Fruit fly (Drosophila melanogaster): Measurements from ENCODE around the gene CG18666.

The CG18666 gene

DNA sequence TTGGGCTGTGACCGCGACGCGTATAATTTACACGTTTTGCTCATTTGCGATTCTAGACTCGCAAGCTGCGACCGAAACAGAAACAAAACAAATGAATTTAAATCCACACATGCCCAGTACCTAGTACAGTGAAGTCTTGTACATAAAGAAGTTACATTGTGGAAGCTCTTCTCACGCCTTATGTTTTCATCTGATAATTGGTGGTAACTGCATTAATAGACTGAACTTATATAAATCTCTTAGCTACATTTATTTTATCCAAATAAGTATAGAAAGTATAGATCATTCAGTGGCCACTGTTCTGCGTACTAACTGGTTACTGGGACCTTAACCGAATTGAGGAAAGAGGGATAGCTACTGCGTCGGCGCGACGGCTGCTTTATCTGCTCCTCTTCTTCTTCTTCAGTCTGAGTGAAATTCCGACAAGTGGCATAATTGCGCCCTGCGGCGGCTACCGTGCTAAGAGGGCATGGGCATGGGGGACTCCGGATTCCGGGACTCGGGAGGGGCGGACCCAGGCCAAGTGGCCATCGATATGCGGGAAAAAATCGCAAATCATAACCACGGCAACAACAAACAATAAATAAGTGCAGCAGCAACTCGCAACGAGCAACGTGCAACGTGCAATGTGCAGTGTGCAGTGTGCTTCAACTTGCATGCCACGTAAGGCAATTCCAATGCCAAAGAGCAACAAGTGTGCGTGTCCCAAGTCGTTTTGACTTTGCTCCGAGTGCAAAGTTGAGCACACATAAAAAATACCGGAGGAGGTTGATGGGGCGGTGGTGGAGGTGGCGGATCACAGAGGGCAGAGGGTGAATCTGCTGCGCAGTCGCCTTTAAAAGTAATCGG is 17.3 kb downstream of the CG18666 start:
- no peak for TF ChIP-seq CTCF (optimal IDR thresholded peaks at IDR 0.05)
- no peak for TF ChIP-seq CG8478 (optimal IDR thresholded peaks at IDR 0.05)

DNA sequence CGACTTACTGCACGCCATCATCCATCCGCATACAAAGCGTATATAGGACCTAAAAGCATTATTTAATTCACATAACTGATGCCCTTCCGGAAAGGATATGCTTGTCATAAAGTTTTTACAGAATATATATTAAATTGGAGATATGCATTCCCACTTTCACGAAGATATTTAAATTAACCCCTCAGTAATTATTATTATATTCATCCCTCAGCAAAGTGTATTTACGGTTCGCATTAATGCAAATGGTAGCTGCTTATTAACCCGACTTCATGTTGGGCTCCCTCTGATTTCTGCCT is 17.8 kb downstream of the CG18666 start:
- TF ChIP-seq CTCF (optimal IDR thresholded peaks at IDR 0.05) (no peak), CG8478 (optimal IDR thresholded peaks at IDR 0.05) (no peak)

DNA sequence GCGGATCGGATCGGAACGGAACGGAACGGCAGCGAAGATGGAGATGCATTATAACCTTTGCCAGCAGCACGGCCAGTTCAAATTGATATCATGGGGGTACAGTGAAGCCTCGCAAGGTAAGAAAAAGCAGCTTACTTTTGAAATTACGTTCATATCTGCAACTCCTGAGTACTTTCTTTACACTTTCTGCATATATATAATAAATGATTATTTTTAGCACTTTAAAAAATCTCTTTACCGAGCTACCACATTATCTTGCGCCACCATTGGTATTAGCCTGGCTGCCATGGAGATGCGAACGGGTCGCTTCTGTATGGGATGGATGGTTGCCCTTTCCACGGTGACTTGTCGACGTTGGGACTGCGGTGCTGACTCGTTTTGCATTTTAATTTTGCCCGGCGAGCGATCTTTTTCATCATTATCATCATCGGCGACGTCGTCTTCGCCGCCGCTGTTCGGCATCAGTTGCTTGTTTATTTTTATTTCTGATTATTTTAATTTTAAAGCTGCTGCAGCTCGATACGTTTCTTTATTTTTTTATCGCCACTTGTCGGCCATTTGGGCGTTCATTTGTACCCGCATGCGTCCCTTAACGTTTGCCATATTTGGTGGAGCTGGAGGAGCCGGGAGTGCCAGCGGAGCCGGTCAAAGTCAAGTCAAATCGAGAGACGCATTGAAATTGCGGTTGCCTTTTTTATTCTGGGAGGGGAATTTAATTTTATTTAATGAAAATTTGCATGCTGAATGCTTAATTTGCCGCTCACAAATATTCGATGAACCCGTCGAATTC is 18.6 kb downstream of the CG18666 start:
- no peak for TF ChIP-seq CG8478 (optimal IDR thresholded peaks at IDR 0.05)
- TF ChIP-seq CTCF (optimal IDR thresholded peaks at IDR 0.05): no peak

DNA sequence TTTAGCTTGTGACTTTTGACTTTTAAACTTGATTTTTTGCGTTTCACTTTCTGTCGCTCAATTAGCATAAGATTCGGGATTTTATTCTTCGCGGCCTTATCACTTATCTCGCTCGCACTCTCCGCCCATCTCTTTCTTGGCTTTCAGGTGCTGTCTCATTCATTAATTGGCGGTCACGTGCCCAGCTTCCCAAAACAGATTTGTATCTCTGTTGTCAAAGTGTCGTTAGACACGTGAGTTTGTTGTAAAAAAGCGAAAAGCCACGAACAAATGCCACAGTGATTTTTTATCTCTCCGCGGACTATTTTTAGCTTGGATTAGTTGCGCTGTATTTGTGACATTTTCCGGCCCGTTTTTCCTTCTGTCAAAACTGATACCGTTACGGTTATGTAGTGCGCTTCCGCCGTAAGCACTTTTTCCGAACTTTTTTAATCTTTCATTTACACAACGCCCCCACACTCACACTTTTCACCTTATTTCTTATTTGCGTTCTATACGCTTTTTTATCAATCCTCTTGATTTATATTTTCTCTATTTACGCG is 22.3 kb downstream of the CG18666 start:
- TF ChIP-seq CTCF (optimal IDR thresholded peaks at IDR 0.05) (no peak), CG8478 (optimal IDR thresholded peaks at IDR 0.05) (no peak)

DNA sequence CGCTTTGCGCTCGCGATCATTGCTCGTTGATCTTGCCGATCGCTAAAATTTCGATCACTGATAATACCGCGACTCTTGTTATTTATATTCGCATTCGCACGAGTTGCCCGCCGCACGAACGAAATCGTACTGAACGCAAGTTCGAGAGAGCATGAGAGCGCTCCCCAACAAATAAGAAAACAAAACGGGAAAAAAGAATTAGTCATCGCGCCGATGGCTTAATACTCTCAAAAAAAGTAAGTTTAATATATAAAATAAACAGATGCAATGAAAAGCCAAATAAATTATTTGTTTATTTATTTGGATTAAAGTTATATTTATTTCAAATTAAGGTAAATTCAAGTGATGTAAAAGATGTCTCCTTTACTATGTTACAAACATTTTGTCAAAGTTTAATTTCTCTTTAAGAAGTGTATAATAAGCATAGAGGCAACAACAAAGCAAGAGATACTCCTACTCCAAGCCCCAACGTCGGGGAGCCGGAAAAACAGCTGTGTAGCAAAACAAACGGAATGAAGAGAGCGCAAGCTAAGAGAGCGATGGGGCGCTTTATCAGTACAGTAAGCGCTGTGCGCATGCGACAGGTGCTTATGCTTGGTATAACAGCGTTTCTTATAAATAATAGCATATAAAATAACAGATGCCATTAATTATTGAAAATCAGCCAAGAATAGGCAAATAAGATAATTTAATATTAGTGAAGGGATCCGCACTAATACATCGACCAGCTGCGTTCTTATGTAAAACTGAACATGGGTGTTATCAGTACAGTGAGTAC is 22.9 kb downstream of the CG18666 start:
- TF ChIP-seq CG8478 (optimal IDR thresholded peaks at IDR 0.05): no peak
- no peak for TF ChIP-seq CTCF (optimal IDR thresholded peaks at IDR 0.05)

DNA sequence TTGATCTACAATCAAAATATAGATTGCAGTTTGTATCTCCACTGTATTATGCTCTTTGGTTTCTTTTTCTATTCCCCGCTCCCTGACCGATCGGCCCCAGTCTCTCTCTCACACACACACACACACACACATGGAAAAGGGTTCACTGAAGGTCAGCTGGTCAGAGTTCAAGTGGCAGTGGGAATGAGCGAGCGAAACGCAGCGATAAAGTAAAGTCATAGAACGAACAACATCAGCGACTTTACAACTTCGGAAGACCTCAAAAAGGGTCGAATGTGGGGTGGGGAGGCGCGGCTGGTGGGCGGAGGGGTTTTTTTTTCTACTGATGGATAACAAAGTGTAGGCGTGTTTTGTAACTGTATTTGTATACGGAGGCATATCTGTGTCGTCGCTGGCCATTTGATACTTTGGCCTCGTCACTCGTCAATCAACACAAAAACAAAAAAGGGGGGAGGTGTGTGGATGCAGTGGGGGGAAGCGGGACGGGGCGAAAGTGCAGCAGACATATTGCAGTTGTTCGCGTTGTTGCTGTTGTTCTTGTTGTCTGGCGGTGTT is 23.6 kb downstream of the CG18666 start:
- TF ChIP-seq CTCF (optimal IDR thresholded peaks at IDR 0.05) (no peak), CG8478 (optimal IDR thresholded peaks at IDR 0.05) (no peak)

DNA sequence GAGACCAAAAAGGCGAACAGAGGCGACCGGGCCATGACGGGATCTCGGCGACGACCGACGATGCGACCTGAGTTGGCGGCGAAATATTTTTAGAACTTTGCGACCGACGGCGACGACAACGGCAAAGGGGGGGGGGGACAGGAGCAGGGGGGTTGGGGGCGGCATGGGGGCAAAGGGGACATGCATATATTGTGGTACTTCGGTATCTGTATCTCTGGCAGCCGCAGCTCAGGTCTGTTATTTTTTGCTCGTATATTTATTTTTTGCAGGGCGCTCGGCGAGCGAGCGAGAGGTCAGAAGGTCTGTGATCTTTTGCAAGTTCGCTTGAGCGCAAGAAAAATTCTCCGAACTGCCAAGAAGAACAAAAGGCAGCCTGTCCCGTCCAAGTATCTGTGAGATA is 24.6 kb downstream of the CG18666 start:
- no peak for TF ChIP-seq CTCF (optimal IDR thresholded peaks at IDR 0.05)
- TF ChIP-seq CG8478 (optimal IDR thresholded peaks at IDR 0.05): no peak

DNA sequence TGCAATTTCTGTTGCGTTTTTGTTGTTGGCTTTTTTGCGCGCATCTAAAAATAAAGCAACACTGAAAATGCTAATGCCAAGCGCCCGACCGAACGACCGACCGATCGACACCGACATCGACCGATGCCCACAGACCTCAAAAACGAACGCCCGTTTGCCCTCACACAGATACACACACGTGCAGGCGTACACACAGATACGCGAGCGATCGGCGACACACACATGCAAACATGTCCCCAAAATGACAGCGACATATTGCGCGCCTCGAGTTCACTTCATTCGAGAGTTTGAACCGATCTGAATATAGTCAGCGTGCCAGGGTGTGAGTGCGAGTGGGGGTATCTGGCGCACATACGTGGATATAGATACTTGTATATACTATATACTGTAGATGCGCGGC is 26.6 kb downstream of the CG18666 start:
- TF ChIP-seq CG8478 (optimal IDR thresholded peaks at IDR 0.05) (no peak), CTCF (optimal IDR thresholded peaks at IDR 0.05) (no peak)

DNA sequence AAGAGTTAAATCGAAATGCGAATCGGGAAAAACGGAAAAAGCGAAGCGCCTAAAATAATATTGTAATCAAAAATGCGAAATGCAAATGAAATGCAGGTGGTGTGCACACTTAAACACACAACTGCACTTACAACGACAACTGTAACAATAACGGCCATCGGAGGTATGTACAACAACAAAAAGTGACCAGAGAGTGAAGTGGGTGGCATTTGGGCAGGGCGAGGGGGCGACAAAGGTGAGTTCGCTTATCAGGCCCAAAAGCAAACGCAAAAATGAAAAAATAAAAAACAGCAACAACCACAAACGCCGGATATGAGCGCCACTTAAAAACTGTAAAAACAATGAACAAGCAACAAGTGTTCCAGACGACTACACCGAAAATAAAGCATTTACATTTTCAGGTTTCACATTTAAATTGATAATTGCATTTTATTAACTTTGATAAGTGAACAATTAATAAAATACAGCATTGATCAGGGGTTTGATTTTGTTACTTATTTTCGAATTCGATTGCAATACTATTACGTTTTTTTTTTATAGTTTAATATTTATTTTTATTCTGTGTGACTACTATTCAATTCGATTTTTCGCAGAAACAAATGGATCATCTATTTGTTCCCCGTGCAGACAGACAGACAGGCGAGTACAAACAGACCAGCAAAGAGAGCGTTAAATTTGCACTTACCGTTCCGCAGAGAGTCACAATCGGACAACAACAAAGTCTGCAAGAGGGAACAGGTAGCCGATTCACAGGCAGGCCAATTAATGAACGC is 30.7 kb downstream of the CG18666 start:
- TF ChIP-seq CG8478 (optimal IDR thresholded peaks at IDR 0.05) (no peak), CTCF (optimal IDR thresholded peaks at IDR 0.05) (no peak)

DNA sequence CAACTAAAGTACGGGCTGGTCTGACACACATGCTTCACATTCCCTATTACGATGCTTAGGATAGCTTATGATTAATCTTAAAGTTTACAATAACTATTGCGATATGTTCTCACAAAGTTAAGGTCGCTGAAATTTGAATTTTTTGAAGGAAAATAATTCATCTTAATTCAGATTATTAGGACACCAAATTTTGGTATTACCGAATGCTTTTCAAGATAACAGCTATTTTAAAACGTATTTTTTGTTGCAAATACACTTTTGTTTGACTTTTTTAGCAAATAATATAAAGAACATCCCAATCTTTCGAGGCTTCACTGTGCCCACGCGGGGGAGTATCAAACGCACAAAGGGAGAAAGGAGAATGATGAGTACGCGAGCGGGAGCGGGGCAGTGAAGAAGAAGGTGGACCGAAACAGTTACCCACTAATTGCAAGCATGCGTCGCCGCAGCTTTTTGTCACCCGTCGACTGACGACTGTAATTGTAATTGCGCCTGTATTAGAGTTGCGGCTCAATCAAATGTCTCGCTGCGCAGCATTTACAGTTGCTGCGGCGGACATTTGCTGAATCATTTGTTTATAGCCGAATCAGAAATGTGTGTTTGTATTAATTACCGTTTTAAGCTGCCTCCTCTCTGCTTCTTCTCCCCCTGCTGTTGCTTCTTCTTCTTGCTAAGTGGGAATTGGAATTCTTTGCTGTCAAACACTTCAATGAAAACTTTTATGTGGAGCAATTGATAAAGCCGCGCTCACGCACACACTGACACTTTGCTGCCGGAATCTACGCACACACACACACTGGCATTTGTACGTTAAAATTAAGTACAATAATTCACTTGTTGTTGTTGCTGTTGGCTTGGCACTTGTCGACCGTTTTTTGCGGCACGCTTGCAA is 31.6 kb downstream of the CG18666 start:
- TF ChIP-seq CTCF (optimal IDR thresholded peaks at IDR 0.05) (no peak), CG8478 (optimal IDR thresholded peaks at IDR 0.05) (no peak)

DNA sequence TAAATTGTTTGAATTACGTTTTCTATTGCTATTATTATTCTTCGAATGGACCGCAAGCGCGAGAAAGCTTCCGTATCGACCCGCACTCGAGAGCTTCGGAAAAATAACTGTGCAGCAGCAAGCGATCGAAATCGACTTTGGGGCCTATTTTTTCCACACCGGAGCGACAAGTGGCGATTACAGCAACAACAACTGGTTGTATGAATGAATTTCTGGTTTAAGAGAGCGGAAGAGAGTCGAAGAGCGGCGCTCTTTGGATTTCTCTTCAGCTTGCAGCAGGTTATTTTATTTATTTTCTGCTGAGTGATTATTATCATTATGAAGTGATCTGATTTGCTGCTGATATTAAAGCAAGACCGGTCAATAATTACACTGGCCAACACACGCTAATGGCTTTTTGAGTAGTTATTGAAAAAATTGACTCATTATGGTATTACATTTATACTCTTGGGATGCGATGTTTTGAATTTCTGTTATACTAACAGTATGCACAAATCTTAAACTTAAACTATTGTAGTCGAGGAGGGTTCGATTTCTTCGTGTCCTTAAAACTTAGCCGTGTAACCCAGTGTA is 32.4 kb downstream of the CG18666 start, which contains the start of gene Samuel:
TSS of gene Samuel (minus strand) at position 112 of the 573 bp plus-strand sequence.
- TF ChIP-seq CTCF (optimal IDR thresholded peaks at IDR 0.05): no peak

DNA sequence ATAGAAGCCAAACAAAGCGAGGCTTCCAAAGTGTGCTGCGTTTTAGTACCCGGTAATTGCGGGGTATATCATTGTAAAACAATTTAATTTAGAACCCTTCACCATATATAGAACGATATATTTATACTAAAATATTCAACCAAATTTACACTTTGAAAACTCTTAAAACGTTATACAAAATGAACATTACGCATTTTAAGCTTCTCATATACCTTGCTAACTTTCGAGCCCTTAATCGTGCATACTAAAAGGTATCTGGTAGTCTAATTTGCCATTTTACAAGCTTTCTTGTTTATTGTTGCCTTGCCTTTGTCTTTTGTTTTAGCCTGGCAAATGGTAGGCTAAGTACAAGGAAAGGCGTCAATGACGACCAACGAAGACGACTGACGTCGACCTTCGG is 33.4 kb downstream of the CG18666 start:
- no peak for TF ChIP-seq CTCF (optimal IDR thresholded peaks at IDR 0.05)
- TF ChIP-seq CG8478 (optimal IDR thresholded peaks at IDR 0.05): no peak

DNA sequence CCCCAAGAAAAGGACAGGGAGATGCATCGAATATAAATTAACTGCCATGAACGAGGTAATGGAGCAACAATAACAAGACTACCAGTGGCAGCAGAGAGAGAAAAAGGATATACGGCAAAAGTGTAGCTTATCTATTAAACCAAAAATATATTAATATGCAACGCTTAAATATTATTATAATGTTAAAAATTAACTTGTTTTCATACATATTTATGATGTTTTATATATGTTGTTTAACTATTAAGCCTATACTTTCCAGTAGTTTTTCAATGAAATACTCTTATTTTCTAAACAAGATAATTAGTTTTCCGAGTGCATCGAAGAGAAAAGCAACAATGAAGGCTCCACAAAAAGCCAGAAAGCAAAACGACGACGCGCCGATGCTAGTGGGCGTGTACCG is 33.8 kb downstream of the CG18666 start:
- no peak for TF ChIP-seq CTCF (optimal IDR thresholded peaks at IDR 0.05)
- no peak for TF ChIP-seq CG8478 (optimal IDR thresholded peaks at IDR 0.05)
